Fruit fly (Drosophila melanogaster) whole organism, embryonic: ENCODE data around the gene Fibp.

Experiments
- Atf3 ChIP-seq: fragments of 200-800 bp; sonication (Bioruptor generic); optimal IDR thresholded peaks from 3 replicates; lab custom pipeline; 2016; ENCODE audit warnings: missing biosample characterization, missing genetic modification characterization
- CG11695 ChIP-seq: fragments of 200-800 bp; sonication (Bioruptor generic); IDR thresholded peaks from 3 replicates; pipeline ENCODE4 v1.3.6; 2022; ENCODE audit warnings: missing biosample characterization, missing genetic modification characterization
- CG12391 ChIP-seq: fragments of 200-800 bp; sonication (Bioruptor generic); optimal IDR thresholded peaks from 3 replicates; lab custom pipeline; 2018; ENCODE audit warnings: missing biosample characterization, mild to moderate bottlenecking, missing genetic modification characterization, moderate library complexity
- CG12659 ChIP-seq: fragments of 200-800 bp; sonication (Bioruptor generic); optimal IDR thresholded peaks from 3 replicates; lab custom pipeline; 2017; ENCODE audit warnings: mild to moderate bottlenecking, missing biosample characterization, missing genetic modification reagents, missing genetic modification characterization
- CG13287 ChIP-seq: fragments of 200-800 bp; sonication (Bioruptor generic); IDR thresholded peaks from 2 replicates; pipeline ENCODE4 v1.3.6; 2022; ENCODE audit warnings: missing biosample characterization, missing genetic modification characterization; ENCODE audit not compliant: partially characterized antibody
- CG15073 ChIP-seq: fragments of 200-800 bp; sonication (Bioruptor generic); optimal IDR thresholded peaks from 2 replicates; lab custom pipeline; 2016; ENCODE audit warnings: missing biosample characterization, missing genetic modification characterization
- CG1529 ChIP-seq: fragments of 200-800 bp; sonication (Bioruptor generic); optimal IDR thresholded peaks from 3 replicates; lab custom pipeline; 2018; ENCODE audit warnings: missing biosample characterization, missing genetic modification characterization
- CG15514 ChIP-seq: fragments of 200-800 bp; sonication (Bioruptor generic); optimal IDR thresholded peaks from 3 replicates; lab custom pipeline; 2017; ENCODE audit warnings: missing biosample characterization, missing genetic modification characterization, mild to moderate bottlenecking, moderate library complexity, missing genetic modification reagents
- CG1603 ChIP-seq: fragments of 200-800 bp; sonication (Bioruptor generic); optimal IDR thresholded peaks from 2 replicates; lab custom pipeline; 2019; ENCODE audit warnings: missing biosample characterization, mild to moderate bottlenecking, missing genetic modification characterization, moderate library complexity
- CG17802 ChIP-seq: fragments of 200-800 bp; sonication (Bioruptor generic); optimal IDR thresholded peaks from 2 replicates; lab custom pipeline; 2018; ENCODE audit warnings: missing biosample characterization, mild to moderate bottlenecking, missing genetic modification characterization, moderate library complexity
- CG3726 ChIP-seq: fragments of 200-800 bp; sonication (Bioruptor generic); IDR thresholded peaks from 3 replicates; pipeline ENCODE4, ENCODE4 v1.3.6; 2022; ENCODE audit warnings: missing biosample characterization, missing genetic modification characterization
- CG7745 ChIP-seq: fragments of 200-800 bp; sonication (Bioruptor generic); optimal IDR thresholded peaks from 2 replicates; lab custom pipeline; 2018; ENCODE audit warnings: missing biosample characterization, mild to moderate bottlenecking, missing genetic modification characterization, moderate library complexity
- CG9727 ChIP-seq: fragments of 200-800 bp; sonication (Bioruptor generic); optimal IDR thresholded peaks from 3 replicates; lab custom pipeline; 2017; ENCODE audit warnings: missing biosample characterization, mild to moderate bottlenecking, missing genetic modification characterization
- CG9876 ChIP-seq: fragments of 200-800 bp; sonication (Bioruptor generic); optimal IDR thresholded peaks from 2 replicates; lab custom pipeline; 2016; ENCODE audit warnings: missing biosample characterization, missing genetic modification characterization
- Dfd ChIP-seq, 2 experiments: fragments of >200 bp; optimal IDR thresholded peaks; 2 replicates each; lab custom pipeline; 2017; ENCODE audit warnings: missing biosample characterization in 2 of 2, missing genetic modification characterization in 2 of 2
- Fer1 ChIP-seq: fragments of 200-800 bp; sonication (Bioruptor generic); optimal IDR thresholded peaks from 2 replicates; lab custom pipeline; 2017; ENCODE audit warnings: missing biosample characterization, mild to moderate bottlenecking, missing genetic modification characterization
- MBD-R2 ChIP-seq: fragments of 200-800 bp; sonication (Bioruptor generic); IDR thresholded peaks from 2 replicates; pipeline ENCODE4 v1.3.6; 2022; ENCODE audit warnings: missing biosample characterization, missing genetic modification characterization
- MTF-1 ChIP-seq: fragments of 200-800 bp; sonication (Bioruptor generic); optimal IDR thresholded peaks from 2 replicates; lab custom pipeline; 2018; ENCODE audit warnings: missing biosample characterization, mild to moderate bottlenecking, missing genetic modification characterization, borderline replicate concordance
- Meics ChIP-seq: fragments of 200-800 bp; sonication (Bioruptor generic); optimal IDR thresholded peaks from 2 replicates; lab custom pipeline; 2017; ENCODE audit warnings: missing biosample characterization, mild to moderate bottlenecking, missing genetic modification characterization
- Mes4 ChIP-seq: fragments of 200-800 bp; sonication (Bioruptor generic); optimal IDR thresholded peaks from 2 replicates; lab custom pipeline; 2016; ENCODE audit warnings: missing biosample characterization, missing genetic modification characterization
- Myb ChIP-seq: fragments of 200-800 bp; sonication (Bioruptor generic); optimal IDR thresholded peaks from 2 replicates; lab custom pipeline; 2016; ENCODE audit warnings: missing biosample characterization, missing genetic modification characterization
- NfI ChIP-seq: fragments of 200-800 bp; sonication (Bioruptor generic); optimal IDR thresholded peaks from 3 replicates; lab custom pipeline; 2018; ENCODE audit warnings: missing biosample characterization, mild to moderate bottlenecking, missing genetic modification characterization, moderate library complexity
- Oaz ChIP-seq: fragments of 200-800 bp; sonication (Bioruptor generic); IDR thresholded peaks from 2 replicates; pipeline ENCODE4 v1.3.6; 2022; ENCODE audit warnings: missing biosample characterization, missing genetic modification characterization
- Oli ChIP-seq: fragments of 200-800 bp; sonication (Bioruptor generic); optimal IDR thresholded peaks from 2 replicates; lab custom pipeline; 2018; ENCODE audit warnings: missing biosample characterization, mild to moderate bottlenecking, missing genetic modification characterization, moderate library complexity
- Optix ChIP-seq: fragments of 200-800 bp; sonication (Bioruptor generic); IDR thresholded peaks from 3 replicates; pipeline ENCODE4 v1.3.6; 2022; ENCODE audit warnings: missing biosample characterization, missing genetic modification characterization
- Sox102F ChIP-seq: fragments of 200-800 bp; sonication (Bioruptor generic); optimal IDR thresholded peaks from 2 replicates; lab custom pipeline; 2018; ENCODE audit warnings: missing biosample characterization, mild to moderate bottlenecking, missing genetic modification characterization, moderate library complexity
- Sry-β ChIP-seq: fragments of 200-800 bp; sonication (Bioruptor generic); optimal IDR thresholded peaks from 2 replicates; lab custom pipeline; 2018; ENCODE audit warnings: missing biosample characterization, mild to moderate bottlenecking, missing genetic modification characterization, moderate library complexity
- Stat92E ChIP-seq, 3 experiments: fragments of >200 bp in 2 of 3; fragments of 200-800 bp in 1 of 3; sonication (Bioruptor generic) in 1 of 3; optimal IDR thresholded peaks; 2 replicates each; lab custom pipeline; 2017 to 2019; ENCODE audit warnings: missing biosample characterization in 3 of 3, missing genetic modification characterization in 3 of 3, mild to moderate bottlenecking in 1 of 3, moderate library complexity in 1 of 3
- cato ChIP-seq: fragments of 200-800 bp; sonication (Bioruptor generic); optimal IDR thresholded peaks from 2 replicates; lab custom pipeline; 2016; ENCODE audit warnings: missing biosample characterization, missing genetic modification characterization, borderline replicate concordance
- chif ChIP-seq, 2 experiments: fragments of 200-800 bp; sonication (Bioruptor generic); optimal IDR thresholded peaks; 3 replicates each; lab custom pipeline; 2016; ENCODE audit warnings: missing biosample characterization in 2 of 2, missing genetic modification characterization in 2 of 2
- crol ChIP-seq: fragments of 200-800 bp; sonication (Bioruptor generic); IDR thresholded peaks from 2 replicates; pipeline ENCODE4 v1.3.6; 2022; ENCODE audit warnings: missing biosample characterization, missing genetic modification characterization
- crp ChIP-seq, 2 experiments: fragments of 200-800 bp; sonication (Bioruptor generic); optimal IDR thresholded peaks; 2 replicates in 1 of 2; 3 replicates in 1 of 2; lab custom pipeline; 2017; ENCODE audit warnings: missing biosample characterization in 2 of 2, missing genetic modification characterization in 2 of 2, mild to moderate bottlenecking in 1 of 2, moderate library complexity in 1 of 2
- dmrt11E ChIP-seq: fragments of 200-800 bp; sonication (Bioruptor generic); optimal IDR thresholded peaks from 3 replicates; lab custom pipeline; 2018; ENCODE audit warnings: missing biosample characterization, mild to moderate bottlenecking, missing genetic modification characterization, moderate library complexity
- gcm ChIP-seq: fragments of 200-800 bp; sonication (Bioruptor generic); optimal IDR thresholded peaks from 2 replicates; lab custom pipeline; 2019; ENCODE audit warnings: missing biosample characterization, mild to moderate bottlenecking, missing genetic modification characterization, moderate library complexity
- hb ChIP-seq: fragments of 200-800 bp; sonication (Bioruptor generic); IDR thresholded peaks from 3 replicates; pipeline ENCODE4 v1.3.6; 2022; ENCODE audit warnings: missing biosample characterization, missing genetic modification characterization; ENCODE audit not compliant: partially characterized antibody
- her ChIP-seq: fragments of 200-800 bp; sonication (Bioruptor generic); optimal IDR thresholded peaks from 2 replicates; lab custom pipeline; 2016; ENCODE audit warnings: missing biosample characterization, missing genetic modification characterization
- hth ChIP-seq: fragments of >200 bp; optimal IDR thresholded peaks from 2 replicates; lab custom pipeline; 2017; ENCODE audit warnings: inconsistent platforms
- insv ChIP-seq, 2 experiments: fragments of 200-800 bp; sonication (Bioruptor generic); optimal IDR thresholded peaks; 3 replicates each; lab custom pipeline; 2016 to 2018; ENCODE audit warnings: missing biosample characterization in 2 of 2, missing genetic modification characterization in 2 of 2
- mld ChIP-seq: fragments of 200-800 bp; sonication (Bioruptor generic); IDR thresholded peaks from 3 replicates; pipeline ENCODE4 v1.3.6; 2022; ENCODE audit warnings: missing biosample characterization, missing genetic modification characterization; ENCODE audit not compliant: partially characterized antibody
- nerfin-1 ChIP-seq: fragments of 200-800 bp; sonication (Bioruptor generic); optimal IDR thresholded peaks from 3 replicates; lab custom pipeline; 2019; ENCODE audit warnings: missing biosample characterization, mild to moderate bottlenecking, missing genetic modification characterization, moderate library complexity
- nom ChIP-seq: fragments of 200-800 bp; sonication (Bioruptor generic); optimal IDR thresholded peaks from 2 replicates; lab custom pipeline; 2017; ENCODE audit warnings: missing biosample characterization, missing genetic modification characterization, mild to moderate bottlenecking, moderate library complexity, missing genetic modification reagents
- onecut ChIP-seq: fragments of 200-800 bp; sonication (Bioruptor generic); IDR thresholded peaks from 2 replicates; pipeline ENCODE4 v1.3.6; 2022; ENCODE audit warnings: missing biosample characterization, missing genetic modification characterization
- pros ChIP-seq: fragments of 200-800 bp; sonication (Bioruptor generic); optimal IDR thresholded peaks from 3 replicates; lab custom pipeline; 2019; ENCODE audit warnings: missing biosample characterization, mild to moderate bottlenecking, missing genetic modification characterization, moderate library complexity
- psq ChIP-seq: fragments of 200-800 bp; sonication (Bioruptor generic); optimal IDR thresholded peaks from 2 replicates; lab custom pipeline; 2017; ENCODE audit warnings: missing biosample characterization, missing genetic modification characterization
- sqz ChIP-seq: fragments of 200-800 bp; sonication (Bioruptor generic); optimal IDR thresholded peaks from 3 replicates; lab custom pipeline; 2018; ENCODE audit warnings: missing biosample characterization, mild to moderate bottlenecking, missing genetic modification characterization
- sr ChIP-seq: fragments of 200-800 bp; sonication (Bioruptor generic); IDR thresholded peaks from 3 replicates; pipeline ENCODE4 v1.3.6; 2022; ENCODE audit warnings: missing biosample characterization, missing genetic modification characterization
- tap ChIP-seq: fragments of 200-800 bp; optimal IDR thresholded peaks from 3 replicates; lab custom pipeline; 2019; ENCODE audit warnings: missing biosample characterization, mild to moderate bottlenecking, missing genetic modification characterization, moderate library complexity
- tx ChIP-seq: fragments of 200-800 bp; sonication (Bioruptor generic); optimal IDR thresholded peaks from 2 replicates; lab custom pipeline; 2016; ENCODE audit warnings: missing biosample characterization, missing genetic modification characterization
- vfl ChIP-seq: fragments of 200-800 bp; sonication (Bioruptor generic); optimal IDR thresholded peaks from 2 replicates; lab custom pipeline; 2016; ENCODE audit warnings: missing biosample characterization, missing genetic modification characterization

The Fibp gene

dm6 chr3L:19834143-19834794 lies 16.5 kb upstream of the Fibp start, which contains the start of the genes trc and CG32221 (continued):
- TF ChIP-seq tx (GFP tag; lab: Kevin White, UChicago): no peak
- no peak for TF ChIP-seq Atf3 (GFP tag; lab: Kevin White, UChicago)
- no peak for TF ChIP-seq cato (GFP tag; lab: Kevin White, UChicago)
- peak; percentile 67 for TF ChIP-seq CG13287 (GFP tag; lab: Robert Waterston, UW)
- TF ChIP-seq mld: peak; percentile 39; the same call in 1 of the 3 replicates
- no peak for TF ChIP-seq CG7745 (tag; lab: Kevin White, UChicago)
- no peak for TF ChIP-seq Stat92E (GFP tag; optimal IDR thresholded peaks at IDR 0.05; lab: Kevin White, UChicago)
- TF ChIP-seq CG11695 (GFP tag; lab: Robert Waterston, UW): no peak
- TF ChIP-seq dmrt11E: peak; percentile 13
- TF ChIP-seq CG3726 (GFP tag; lab: Robert Waterston, UW): no peak
- TF ChIP-seq CG17802 (tag; lab: Kevin White, UChicago): peak; percentile 36
- peak; percentile 70 for TF ChIP-seq Fer1 (GFP tag; lab: Kevin White, UChicago)
- no peak for TF ChIP-seq CG1603
- TF ChIP-seq gcm (GFP tag; lab: Kevin White, UChicago): no peak
- peak; percentile 30 for TF ChIP-seq CG9876 (GFP tag; lab: Kevin White, UChicago)
- no peak for TF ChIP-seq pros (GFP tag; lab: Kevin White, UChicago)
- TF ChIP-seq her (GFP tag; lab: Kevin White, UChicago): no peak
- no peak for TF ChIP-seq Sox102F (GFP tag; lab: Kevin White, UChicago)
- TF ChIP-seq insv (GFP tag; optimal IDR thresholded peaks at IDR 0.05; lab: Kevin White, UChicago): peak in 1 of 2 experiments; percentile 47
- TF ChIP-seq Oli: peak; percentile 8
- peak; percentile 58 for TF ChIP-seq MTF-1 (GFP tag; lab: Kevin White, UChicago)
- TF ChIP-seq CG9727 (GFP tag; lab: Kevin White, UChicago): peak; percentile 38
- peak; percentile 53 for TF ChIP-seq CG12391 (tag; lab: Kevin White, UChicago)
- no peak for TF ChIP-seq Optix (GFP tag; lab: Robert Waterston, UW)
- TF ChIP-seq nerfin-1 (tag; lab: Kevin White, UChicago): peak; percentile 54
- no peak for TF ChIP-seq tap (tag; lab: Kevin White, UChicago)
- no peak for TF ChIP-seq vfl (GFP tag; lab: Kevin White, UChicago)
- TF ChIP-seq Myb (GFP tag; lab: Kevin White, UChicago): peak; percentile 4
- no peak for TF ChIP-seq Meics (GFP tag; lab: Kevin White, UChicago)

- peak; percentile 48 for TF ChIP-seq nom (GFP tag; lab: Kevin White, UChicago)
- TF ChIP-seq Mes4 (GFP tag; lab: Kevin White, UChicago): no peak
- TF ChIP-seq sqz (GFP tag; lab: Kevin White, UChicago): no peak
- TF ChIP-seq NfI (GFP tag; lab: Kevin White, UChicago): no peak
- TF ChIP-seq psq (GFP tag; lab: Kevin White, UChicago): peak; percentile 36
- TF ChIP-seq CG15514: peak; percentile 14
- no peak for TF ChIP-seq CG15073 (GFP tag; lab: Kevin White, UChicago)
- TF ChIP-seq MBD-R2: peak; percentile 28; the same call in 1 of the 2 replicates
- no peak for TF ChIP-seq chif (GFP tag; optimal IDR thresholded peaks at IDR 0.05; lab: Kevin White, UChicago)
- TF ChIP-seq CG12659 (GFP tag; lab: Kevin White, UChicago): no peak
- no peak for TF ChIP-seq nerfin-1 (tag; lab: Kevin White, UChicago)
- TF ChIP-seq Sry-β (GFP tag; lab: Kevin White, UChicago): no peak
- TF ChIP-seq hb (GFP tag; lab: Robert Waterston, UW): no peak
- TF ChIP-seq crp (GFP tag; optimal IDR thresholded peaks at IDR 0.05; lab: Kevin White, UChicago): peak in 1 of 2 experiments; percentile 17
- no peak for TF ChIP-seq Oaz
- no peak for TF ChIP-seq hth (lab: Kevin White, UChicago)
- peak; percentile 70 for TF ChIP-seq crol
- TF ChIP-seq onecut (GFP tag; lab: Robert Waterston, UW): peak; percentile 98
- no peak for TF ChIP-seq CG1529 (GFP tag; lab: Kevin White, UChicago)
- TF ChIP-seq Dfd (GFP tag; optimal IDR thresholded peaks at IDR 0.05; lab: Kevin White, UChicago): no peak
- TF ChIP-seq sr: peak; percentile 81
These were observed 15.5 kb upstream of the Fibp start for dm6 chr3L:19833227-19833626.
